Fruit fly (Drosophila melanogaster) whole organism, prepupa: ENCODE results near the gene CG18281.

Source experiments
- Blimp-1 ChIP-seq: fragments of 200-800 bp; sonication (Bioruptor generic); optimal IDR thresholded peaks from 3 replicates; lab custom pipeline; 2017; ENCODE audit warnings: missing biosample characterization, missing genetic modification characterization, mild to moderate bottlenecking, moderate library complexity, missing genetic modification reagents
- CG11902 ChIP-seq: fragments of 200-800 bp; sonication (Bioruptor generic); optimal IDR thresholded peaks from 3 replicates; lab custom pipeline; 2016; ENCODE audit warnings: missing biosample characterization, missing genetic modification characterization
- CG3919 ChIP-seq: fragments of 200-800 bp; sonication (Bioruptor generic); optimal IDR thresholded peaks from 3 replicates; lab custom pipeline; 2016; ENCODE audit warnings: missing biosample characterization, missing genetic modification characterization
- CG4318 ChIP-seq: fragments of 200-800 bp; sonication (Bioruptor generic); optimal IDR thresholded peaks from 3 replicates; lab custom pipeline; 2017; ENCODE audit warnings: missing biosample characterization, mild to moderate bottlenecking, missing genetic modification characterization
- CG6163 ChIP-seq: fragments of 200-800 bp; sonication (Bioruptor generic); IDR thresholded peaks from 3 replicates; pipeline ENCODE4 v1.3.6; 2022; ENCODE audit warnings: missing biosample characterization, missing genetic modification characterization
- CG6808 ChIP-seq: fragments of 200-800 bp; sonication (Bioruptor generic); optimal IDR thresholded peaks from 3 replicates; lab custom pipeline; 2017; ENCODE audit warnings: missing biosample characterization, missing genetic modification characterization, mild to moderate bottlenecking, moderate library complexity, missing genetic modification reagents
- Eip78C ChIP-seq: fragments of 200-800 bp; sonication (Bioruptor generic); peaks from one replicate; lab custom pipeline; 2016; ENCODE audit warnings: missing biosample characterization, missing genetic modification characterization
- Ets21C ChIP-seq: fragments of 200-800 bp; sonication (Bioruptor generic); optimal IDR thresholded peaks from 3 replicates; lab custom pipeline; 2016; ENCODE audit warnings: missing biosample characterization, missing genetic modification characterization
- Ets96B ChIP-seq: fragments of 200-800 bp; optimal IDR thresholded peaks from 2 replicates; lab custom pipeline; 2019; ENCODE audit warnings: missing biosample characterization, mild to moderate bottlenecking, missing genetic modification characterization, moderate library complexity
- Hr39 ChIP-seq: fragments of 200-800 bp; sonication (Bioruptor generic); optimal IDR thresholded peaks from 2 replicates; lab custom pipeline; 2016; ENCODE audit warnings: missing biosample characterization, missing genetic modification characterization
- Sox102F ChIP-seq: fragments of 200-800 bp; sonication (Bioruptor generic); optimal IDR thresholded peaks from 2 replicates; lab custom pipeline; 2016; ENCODE audit warnings: missing biosample characterization, mild to moderate bottlenecking, missing genetic modification characterization
- achi ChIP-seq: fragments of 200-800 bp; sonication (Bioruptor generic); optimal IDR thresholded peaks from 3 replicates; lab custom pipeline; 2016; ENCODE audit warnings: missing biosample characterization, missing genetic modification characterization
- cyc ChIP-seq: fragments of 200-800 bp; sonication (Bioruptor generic); optimal IDR thresholded peaks from 3 replicates; lab custom pipeline; 2016; ENCODE audit warnings: missing biosample characterization, missing genetic modification characterization
- dac ChIP-seq: fragments of 200-800 bp; sonication (Bioruptor generic); optimal IDR thresholded peaks from 2 replicates; lab custom pipeline; 2017; ENCODE audit warnings: missing biosample characterization, mild to moderate bottlenecking, missing genetic modification characterization
- dsx ChIP-seq: fragments of 200-800 bp; optimal IDR thresholded peaks from 3 replicates; lab custom pipeline; 2019; ENCODE audit warnings: missing biosample characterization, mild to moderate bottlenecking, missing genetic modification characterization, moderate library complexity; ENCODE audit not compliant: poor library complexity, severe bottlenecking
- fd59A ChIP-seq: fragments of 200-800 bp; sonication (Bioruptor generic); optimal IDR thresholded peaks from 2 replicates; lab custom pipeline; 2017; ENCODE audit warnings: missing biosample characterization, mild to moderate bottlenecking, missing genetic modification characterization, missing genetic modification reagents
- fkh ChIP-seq: fragments of 200-800 bp; sonication (Bioruptor generic); optimal IDR thresholded peaks from 3 replicates; lab custom pipeline; 2017; ENCODE audit warnings: missing biosample characterization, mild to moderate bottlenecking, missing genetic modification characterization, moderate library complexity
- pdm3 ChIP-seq: fragments of 200-800 bp; sonication (Bioruptor generic); optimal IDR thresholded peaks from 3 replicates; lab custom pipeline; 2016; ENCODE audit warnings: missing biosample characterization, missing genetic modification characterization
- salr ChIP-seq, 2 experiments: fragments of 200-800 bp; sonication (Bioruptor generic); optimal IDR thresholded peaks; 3 replicates each; lab custom pipeline; 2016 to 2018; ENCODE audit warnings: missing biosample characterization in 2 of 2, missing genetic modification characterization in 2 of 2, mild to moderate bottlenecking in 1 of 2
- topi ChIP-seq: fragments of 200-800 bp; sonication (Bioruptor generic); optimal IDR thresholded peaks from 3 replicates; lab custom pipeline; 2016; ENCODE audit warnings: missing biosample characterization, missing genetic modification characterization

The CG18281 gene

dm6 chr3L:20549358-20549757 is 49.7 kb downstream of the CG18281 start (continued):
- TF ChIP-seq Eip78C (peak; percentile 88), Ets96B (peak; percentile 84), Hr39 (peak; percentile 61), CG4318 (no peak), fkh (GFP tag; lab: Kevin White, UChicago) (no peak), dsx (peak; percentile 77), pdm3 (GFP tag; lab: Kevin White, UChicago) (peak; percentile 58), CG6163 (peak; percentile 60; the same call in 2 of the 3 replicates), topi (GFP tag; lab: Kevin White, UChicago) (peak; percentile 68), CG11902 (peak; percentile 12), achi (GFP tag; lab: Kevin White, UChicago) (peak; percentile 52), CG3919 (GFP tag; lab: Kevin White, UChicago) (peak; percentile 71), Sox102F (GFP tag; lab: Kevin White, UChicago) (peak; percentile 65), CG6808 (GFP tag; lab: Kevin White, UChicago) (peak; percentile 50), salr (GFP tag; optimal IDR thresholded peaks at IDR 0.05; lab: Kevin White, UChicago) (peak in 1 of 2 experiments; percentile 38), Blimp-1 (peak; percentile 26), Ets21C (GFP tag; lab: Kevin White, UChicago) (peak; percentile 23), cyc (peak; percentile 60), fd59A (GFP tag; lab: Kevin White, UChicago) (peak; percentile 53), dac (no peak)
- TF ChIP-seq, all 60 proteins: peak for 43
